Fruit fly (Drosophila melanogaster): ENCODE data around the gene dbe.

dbe gene

DNA sequence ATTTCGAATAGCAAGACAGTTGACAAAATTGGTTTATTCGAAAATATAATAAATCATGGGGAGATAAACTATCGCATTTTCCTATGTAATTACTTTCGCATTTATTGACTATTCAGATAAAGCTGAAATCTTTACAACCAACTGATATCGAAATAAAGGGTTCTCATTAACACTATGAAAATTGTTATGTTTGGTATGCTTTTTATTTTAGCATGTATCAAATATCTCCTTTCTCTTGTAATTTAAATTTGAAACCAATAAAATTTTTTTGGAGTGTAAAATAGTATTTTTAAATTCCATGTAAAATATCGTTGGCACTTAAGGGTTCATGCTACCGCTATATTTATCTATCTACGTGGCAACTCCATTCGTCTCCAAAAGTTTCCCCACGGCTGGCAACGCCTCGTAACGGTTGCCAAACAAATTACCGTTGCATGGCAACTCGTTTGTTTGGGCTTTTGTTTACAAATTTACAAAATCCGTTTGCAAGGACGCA is 14.6 kb downstream of the dbe start, which contains the start of gene CG13949 (continued):
- TF ChIP-seq CG3032 (tag; optimal IDR thresholded peaks at IDR 0.05) (peak; percentile 17), CG7368 (GFP tag; optimal IDR thresholded peaks at IDR 0.05) (no peak), Sox15 (GFP tag; optimal IDR thresholded peaks at IDR 0.05) (no peak), dac (GFP tag; optimal IDR thresholded peaks at IDR 0.05) (no peak), OdsH (GFP tag; optimal IDR thresholded peaks at IDR 0.05) (peak; percentile 44), Ets21C (GFP tag; optimal IDR thresholded peaks at IDR 0.05) (no peak), pdm3 (GFP tag; optimal IDR thresholded peaks at IDR 0.05) (peak; percentile 63), Sox102F (GFP tag; optimal IDR thresholded peaks at IDR 0.05) (no peak), CG11762 (GFP tag; optimal IDR thresholded peaks at IDR 0.05; ENCODE audit: insufficient read depth) (no peak), CG10669 (GFP tag; optimal IDR thresholded peaks at IDR 0.05) (no peak), acj6 (GFP tag; optimal IDR thresholded peaks at IDR 0.05) (peak; percentile 34), Eip78C (GFP tag) (peak; percentile 77), Blimp-1 (GFP tag; optimal IDR thresholded peaks at IDR 0.05) (no peak), fkh (GFP tag; optimal IDR thresholded peaks at IDR 0.05) (no peak), Gug (GFP tag; IDR thresholded peaks at IDR 0.05) (0 out of 2 replicates have a peak, but pooled peaks have one; percentile 25), CG10631 (GFP tag; optimal IDR thresholded peaks at IDR 0.05) (peak; percentile 46), Hr38 (GFP tag; optimal IDR thresholded peaks at IDR 0.05) (no peak), Sox14 (GFP tag; optimal IDR thresholded peaks at IDR 0.05) (peak; percentile 58), CG8632 (GFP tag; optimal IDR thresholded peaks at IDR 0.05) (no peak), CG6808 (GFP tag; optimal IDR thresholded peaks at IDR 0.05) (no peak), Met (GFP tag; optimal IDR thresholded peaks at IDR 0.05) (peak; percentile 49)

DNA sequence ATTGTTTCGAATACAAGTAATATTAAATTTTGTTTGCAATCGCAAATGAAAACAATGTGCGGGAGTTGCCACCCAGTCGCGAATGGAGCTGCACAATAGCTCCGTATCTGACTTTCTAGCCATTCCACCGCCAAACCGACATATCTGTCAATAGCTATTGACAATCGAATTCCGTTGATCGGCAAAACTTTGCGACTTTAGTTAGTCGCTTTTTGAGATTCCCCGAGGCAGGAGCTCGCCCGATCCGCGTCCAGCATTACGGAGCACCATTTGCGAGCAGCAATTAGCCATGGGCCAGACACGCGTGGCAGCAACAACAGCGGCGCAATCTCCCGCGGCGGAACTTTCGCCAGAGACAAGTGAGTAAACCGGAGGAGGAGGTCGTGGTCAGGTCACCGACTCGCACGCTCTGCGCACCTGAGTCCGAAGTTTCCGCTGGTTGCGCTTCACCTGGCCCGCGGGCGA is 17.0 kb downstream of the dbe start, which contains the start of the genes CG4291 and kraken:
Gene CG4291 (minus strand): TSS at position 84 of the 465 bp plus-strand sequence.
Gene kraken (plus strand): TSS at position 122 of the 465 bp plus-strand sequence.
- TF ChIP-seq CG3919 (GFP tag; optimal IDR thresholded peaks at IDR 0.05) (peak; percentile 54), CG1621 (tag; optimal IDR thresholded peaks at IDR 0.05) (peak; percentile 75), CG8119 (GFP tag; IDR thresholded peaks at IDR 0.05) (no peak), acj6 (GFP tag; optimal IDR thresholded peaks at IDR 0.05) (peak; percentile 3), ss (GFP tag; optimal IDR thresholded peaks at IDR 0.05) (peak; percentile 3 to 22), lz (GFP tag; optimal IDR thresholded peaks at IDR 0.05) (peak; percentile 24), CG11762 (GFP tag; optimal IDR thresholded peaks at IDR 0.05; ENCODE audit: insufficient read depth) (no peak), Met (GFP tag; optimal IDR thresholded peaks at IDR 0.05) (no peak), eg (GFP tag; IDR thresholded peaks at IDR 0.05) (peak; percentile 53; the same call in 2 of the 3 replicates), CG15336 (GFP tag; IDR thresholded peaks at IDR 0.05) (peak; percentile 33; the same call in 1 of the 2 replicates), OdsH (GFP tag; optimal IDR thresholded peaks at IDR 0.05) (peak; percentile 11), CG6276 (GFP tag; optimal IDR thresholded peaks at IDR 0.05) (no peak), esn (GFP tag; optimal IDR thresholded peaks at IDR 0.05) (peak; percentile 46), cyc (GFP tag; optimal IDR thresholded peaks at IDR 0.05) (peak; percentile 28), CG11902 (GFP tag; optimal IDR thresholded peaks at IDR 0.05) (no peak), Eip78C (GFP tag) (peak; percentile 69), CG34406 (GFP tag; optimal IDR thresholded peaks at IDR 0.05) (peak; percentile 5), Smox (GFP tag; optimal IDR thresholded peaks at IDR 0.05) (peak; percentile 20), Eip75B (GFP tag; optimal IDR thresholded peaks at IDR 0.05) (peak; percentile 16), CG31627 (GFP tag; optimal IDR thresholded peaks at IDR 0.05) (peak; percentile 47), Hr4 (GFP tag; optimal IDR thresholded peaks at IDR 0.05) (peak; percentile 31), fkh (GFP tag; optimal IDR thresholded peaks at IDR 0.05) (peak; percentile 90), Sox15 (GFP tag; optimal IDR thresholded peaks at IDR 0.05) (no peak), achi (GFP tag; optimal IDR thresholded peaks at IDR 0.05) (peak; percentile 33), CG11294 (GFP tag; IDR thresholded peaks at IDR 0.05) (0 out of 2 replicates have a peak, but pooled peaks have one; percentile 8), CG4318 (GFP tag; optimal IDR thresholded peaks at IDR 0.05) (no peak), dac (GFP tag; optimal IDR thresholded peaks at IDR 0.05) (no peak), CG16779 (tag; optimal IDR thresholded peaks at IDR 0.05) (peak; percentile 32), Eip93F (GFP tag; optimal IDR thresholded peaks at IDR 0.05) (no peak), Hr39 (GFP tag; optimal IDR thresholded peaks at IDR 0.05) (peak; percentile 45), CG3032 (tag; optimal IDR thresholded peaks at IDR 0.05) (peak; percentile 18), CG32006 (GFP tag; optimal IDR thresholded peaks at IDR 0.05) (peak; percentile 13), Sox14 (GFP tag; optimal IDR thresholded peaks at IDR 0.05) (peak; percentile 58), svp (GFP tag) (peak; percentile 83), pdm3 (GFP tag; optimal IDR thresholded peaks at IDR 0.05) (peak; percentile 20), topi (GFP tag; optimal IDR thresholded peaks at IDR 0.05) (peak; percentile 54), spab (GFP tag; optimal IDR thresholded peaks at IDR 0.05) (no peak), fd59A (GFP tag; optimal IDR thresholded peaks at IDR 0.05) (no peak), CG6163 (GFP tag; IDR thresholded peaks at IDR 0.05) (peak; percentile 46; the same call in 1 of the 3 replicates)
